Fruit fly (Drosophila melanogaster): ENCODE measurements around the gene CG14260.
A peak's percentile ranks its signal among the peaks of the same experiment; 100 is the strongest.

Gene CG14260

DNA sequence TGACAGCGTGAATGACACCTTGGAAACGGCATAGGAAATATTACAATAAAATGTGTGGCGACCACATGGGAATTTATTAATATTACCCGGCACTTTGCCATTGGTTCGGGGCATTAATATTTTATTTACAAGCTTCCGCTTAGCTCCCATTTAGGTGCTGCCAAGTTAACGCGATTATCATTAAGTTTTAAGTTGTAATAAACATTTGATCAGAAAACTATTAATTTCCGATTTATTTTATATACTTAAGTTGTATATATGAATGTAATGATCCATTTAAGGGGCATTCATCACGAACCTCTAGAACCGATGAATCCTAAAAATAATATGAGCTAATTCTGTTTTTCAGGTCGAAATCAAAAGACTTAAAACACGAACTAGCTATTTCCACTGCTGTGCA is 47.0 kb upstream of the CG14260 start:
- TF ChIP-seq foxo (GFP tag; optimal IDR thresholded peaks at IDR 0.05) (no peak), CrebA (GFP tag; optimal IDR thresholded peaks at IDR 0.05; ENCODE audit: borderline replicate concordance) (no peak), Hr83 (GFP tag; optimal IDR thresholded peaks at IDR 0.05; ENCODE audit: poor library complexity, severe bottlenecking) (no peak), pan (optimal IDR thresholded peaks at IDR 0.05) (no peak), psq (GFP tag; optimal IDR thresholded peaks at IDR 0.05) (no peak), GATAd (GFP tag; optimal IDR thresholded peaks at IDR 0.05) (no peak), Dfd (GFP tag; optimal IDR thresholded peaks at IDR 0.05) (no peak), dsf (GFP tag; optimal IDR thresholded peaks at IDR 0.05; ENCODE audit: borderline replicate concordance) (no peak), Hr78 (GFP tag; optimal IDR thresholded peaks at IDR 0.05) (no peak), HLH106 (tag; optimal IDR thresholded peaks at IDR 0.05) (no peak), tai (GFP tag; optimal IDR thresholded peaks at IDR 0.05) (no peak), Sp1 (GFP tag; optimal IDR thresholded peaks at IDR 0.05) (no peak), brk (GFP tag; optimal IDR thresholded peaks at IDR 0.05) (no peak)

DNA sequence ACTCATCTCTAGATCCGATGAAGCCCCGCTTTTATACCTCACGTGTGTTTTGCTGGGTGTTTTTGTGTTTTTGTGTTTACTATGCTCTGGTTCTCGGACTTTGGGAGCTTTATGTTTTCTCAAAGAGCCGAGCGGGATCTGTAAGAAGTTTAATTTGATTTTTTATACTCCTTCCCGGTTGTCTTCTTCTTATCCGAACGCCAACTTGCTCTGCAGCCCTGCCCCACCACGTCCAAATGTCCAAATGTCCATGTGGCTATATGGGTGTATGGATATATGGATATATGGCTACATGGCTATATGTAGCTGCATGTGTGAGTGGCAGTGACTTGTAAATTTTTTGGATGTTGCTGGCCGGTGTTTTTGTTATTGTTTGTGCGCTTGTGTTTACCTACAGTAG is 46.4 kb upstream of the CG14260 start:
- TF ChIP-seq CrebA (GFP tag; optimal IDR thresholded peaks at IDR 0.05; ENCODE audit: borderline replicate concordance) (no peak), Vsx2 (GFP tag; optimal IDR thresholded peaks at IDR 0.05; ENCODE audit: partially characterized antibody) (peak; percentile 27), Myc (optimal IDR thresholded peaks at IDR 0.05) (no peak), foxo (GFP tag; optimal IDR thresholded peaks at IDR 0.05) (no peak), CG9705 (GFP tag; optimal IDR thresholded peaks at IDR 0.05) (no peak), Jra (GFP tag; optimal IDR thresholded peaks at IDR 0.05) (no peak), tai (GFP tag; optimal IDR thresholded peaks at IDR 0.05) (no peak), Hr83 (GFP tag; optimal IDR thresholded peaks at IDR 0.05; ENCODE audit: poor library complexity, severe bottlenecking) (no peak), GATAd (GFP tag; optimal IDR thresholded peaks at IDR 0.05) (no peak), ey (GFP tag; optimal IDR thresholded peaks at IDR 0.05) (no peak), usp (GFP tag; optimal IDR thresholded peaks at IDR 0.05) (no peak), Dif (GFP tag; optimal IDR thresholded peaks at IDR 0.05; ENCODE audit: partially characterized antibody) (peak; percentile 11), Sp1 (GFP tag; optimal IDR thresholded peaks at IDR 0.05) (no peak), br (GFP tag; optimal IDR thresholded peaks at IDR 0.05) (no peak), sage (GFP tag; optimal IDR thresholded peaks at IDR 0.05) (no peak), HLH106 (tag; optimal IDR thresholded peaks at IDR 0.05) (no peak), OdsH (GFP tag; optimal IDR thresholded peaks at IDR 0.05) (no peak), pan (optimal IDR thresholded peaks at IDR 0.05) (no peak), woc (GFP tag; optimal IDR thresholded peaks at IDR 0.05) (peak; percentile 74), dmrt93B (GFP tag; optimal IDR thresholded peaks at IDR 0.05) (no peak)

DNA sequence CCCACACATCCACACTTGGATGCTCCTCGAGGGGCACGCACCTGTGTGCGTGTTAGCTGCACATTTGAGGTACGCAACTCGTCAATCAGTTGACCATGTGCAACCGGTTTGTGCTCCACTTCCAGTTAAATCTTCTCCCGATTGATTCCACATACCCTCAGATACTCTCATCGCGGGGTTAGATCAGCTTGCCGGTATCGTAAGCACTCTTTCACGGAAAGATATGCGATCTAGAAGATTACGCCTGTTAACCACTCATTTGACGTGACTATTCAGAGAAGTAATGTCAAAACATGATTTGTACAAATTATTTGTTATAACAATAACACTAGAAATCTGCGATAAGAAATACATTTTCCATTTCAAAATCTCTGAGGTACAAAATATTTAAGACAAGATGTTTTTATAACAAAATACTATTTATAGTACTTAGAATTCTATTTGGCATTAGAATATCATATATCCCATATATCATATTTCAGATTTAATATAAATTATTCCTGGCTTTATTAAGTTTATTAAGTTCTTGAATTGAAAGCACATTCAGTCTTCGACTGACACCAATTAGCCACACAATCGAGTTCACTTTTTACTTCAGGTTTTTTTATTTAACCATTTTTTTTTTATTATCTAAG is 44.3 kb upstream of the CG14260 start:
- TF ChIP-seq rgr (GFP tag; optimal IDR thresholded peaks at IDR 0.05): peak; percentile 8
- no peak for TF ChIP-seq Vsx2 (GFP tag; optimal IDR thresholded peaks at IDR 0.05; ENCODE audit: partially characterized antibody)
- peak; percentile 77 for TF ChIP-seq woc (GFP tag; optimal IDR thresholded peaks at IDR 0.05)
- TF ChIP-seq pan (optimal IDR thresholded peaks at IDR 0.05): no peak
- no peak for TF ChIP-seq Rel (GFP tag; optimal IDR thresholded peaks at IDR 0.05)
- no peak for TF ChIP-seq Rel (tag; optimal IDR thresholded peaks at IDR 0.05)
- peak; percentile 37 for TF ChIP-seq Dif (GFP tag; optimal IDR thresholded peaks at IDR 0.05; ENCODE audit: partially characterized antibody)

DNA sequence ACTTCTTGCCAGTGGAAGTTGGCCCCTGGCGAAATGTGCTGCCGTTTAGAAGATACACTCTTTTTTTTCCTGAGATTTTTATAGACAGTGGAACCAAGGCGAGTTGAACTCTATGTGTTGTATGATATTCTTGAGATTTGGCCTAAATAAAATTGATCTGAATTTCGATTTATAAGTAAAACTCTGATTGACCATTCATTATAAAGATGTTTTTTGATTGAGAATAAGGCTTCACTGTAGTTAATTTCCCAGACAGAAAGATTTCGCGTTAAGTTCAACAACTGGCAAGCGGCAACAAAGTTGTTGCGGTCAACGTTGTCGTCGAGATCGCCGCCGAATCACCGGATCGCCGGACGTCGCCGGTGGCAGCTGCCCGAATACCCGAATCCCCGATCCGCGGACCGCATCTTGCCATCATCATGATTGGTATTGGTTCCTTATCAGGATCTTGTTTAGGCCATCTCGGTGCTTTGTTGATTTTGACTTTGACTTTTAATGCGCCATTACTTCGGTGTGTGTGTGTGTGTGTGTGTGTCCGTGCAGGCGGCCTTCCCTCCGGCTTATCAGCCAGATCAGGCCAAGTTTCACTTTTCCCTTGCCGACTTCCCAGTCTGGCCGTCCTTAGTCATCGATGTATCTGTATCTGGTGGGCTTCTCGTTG is 43.1 kb upstream of the CG14260 start:
- TF ChIP-seq Rel (GFP tag; optimal IDR thresholded peaks at IDR 0.05) (no peak), Rel (tag; optimal IDR thresholded peaks at IDR 0.05) (no peak), Mio (GFP tag; optimal IDR thresholded peaks at IDR 0.05) (no peak), pan (optimal IDR thresholded peaks at IDR 0.05) (no peak), dl (GFP tag; optimal IDR thresholded peaks at IDR 0.05; ENCODE audit: insufficient read depth in 1 of 2, partially characterized antibody in 2 of 2) (no peak), CG32264 (GFP tag; optimal IDR thresholded peaks at IDR 0.05) (no peak), sv (GFP tag; optimal IDR thresholded peaks at IDR 0.05) (no peak), HLH106 (tag; optimal IDR thresholded peaks at IDR 0.05) (peak; percentile 50), CrebA (GFP tag; optimal IDR thresholded peaks at IDR 0.05; ENCODE audit: borderline replicate concordance) (no peak), jim (GFP tag; optimal IDR thresholded peaks at IDR 0.05) (no peak), tai (GFP tag; optimal IDR thresholded peaks at IDR 0.05) (no peak), GATAd (GFP tag; optimal IDR thresholded peaks at IDR 0.05) (no peak), Hnf4 (GFP tag; optimal IDR thresholded peaks at IDR 0.05) (peak; percentile 20), Hr83 (GFP tag; optimal IDR thresholded peaks at IDR 0.05; ENCODE audit: poor library complexity, severe bottlenecking) (no peak), lola (GFP tag; optimal IDR thresholded peaks at IDR 0.05) (no peak), foxo (GFP tag; optimal IDR thresholded peaks at IDR 0.05) (peak in 1 of 2 experiments; percentile 58), ey (GFP tag; optimal IDR thresholded peaks at IDR 0.05) (peak; percentile 25), woc (GFP tag; optimal IDR thresholded peaks at IDR 0.05) (peak; percentile 75), Jra (GFP tag; optimal IDR thresholded peaks at IDR 0.05) (no peak), OdsH (GFP tag; optimal IDR thresholded peaks at IDR 0.05) (peak; percentile 15), Vsx2 (GFP tag; optimal IDR thresholded peaks at IDR 0.05; ENCODE audit: partially characterized antibody) (no peak), brk (GFP tag; optimal IDR thresholded peaks at IDR 0.05) (no peak), psq (GFP tag; optimal IDR thresholded peaks at IDR 0.05) (peak; percentile 2), h (GFP tag; optimal IDR thresholded peaks at IDR 0.05) (peak; percentile 23), CG9705 (GFP tag; optimal IDR thresholded peaks at IDR 0.05) (no peak), Abd-B (GFP tag; optimal IDR thresholded peaks at IDR 0.05) (no peak), Hr78 (GFP tag; optimal IDR thresholded peaks at IDR 0.05) (no peak), rgr (GFP tag; optimal IDR thresholded peaks at IDR 0.05) (peak; percentile 1), br (GFP tag; optimal IDR thresholded peaks at IDR 0.05) (no peak), sage (GFP tag; optimal IDR thresholded peaks at IDR 0.05) (no peak), dmrt93B (GFP tag; optimal IDR thresholded peaks at IDR 0.05) (no peak), Myc (optimal IDR thresholded peaks at IDR 0.05) (no peak), Sp1 (GFP tag; optimal IDR thresholded peaks at IDR 0.05) (no peak), Dif (GFP tag; optimal IDR thresholded peaks at IDR 0.05; ENCODE audit: partially characterized antibody) (no peak), Dfd (GFP tag; optimal IDR thresholded peaks at IDR 0.05) (no peak)

Measured in whole organism, wandering third instar larva.